Fruit fly (Drosophila melanogaster) whole organism, embryonic: ENCODE results near the gene CG8176.

Experiments
- ATbp ChIP-seq: fragments of 200-800 bp; sonication (Bioruptor generic); optimal IDR thresholded peaks from 2 replicates; lab custom pipeline; 2017; ENCODE audit warnings: missing biosample characterization, mild to moderate bottlenecking, missing genetic modification characterization, missing genetic modification reagents
- B-H1 ChIP-seq: fragments of 200-800 bp; sonication (Bioruptor generic); IDR thresholded peaks from 3 replicates; pipeline ENCODE4 v1.3.6; 2022; ENCODE audit warnings: missing biosample characterization, missing genetic modification characterization
- CG10654 ChIP-seq: fragments of 200-800 bp; sonication (Bioruptor generic); optimal IDR thresholded peaks from 2 replicates; lab custom pipeline; 2016; ENCODE audit warnings: missing biosample characterization, missing genetic modification characterization
- CG11247 ChIP-seq: fragments of 200-800 bp; sonication (Bioruptor generic); IDR thresholded peaks from 2 replicates; pipeline ENCODE4 v1.3.6; 2022; ENCODE audit warnings: missing biosample characterization, missing genetic modification characterization
- CG11456 ChIP-seq: fragments of 200-800 bp; sonication (Bioruptor generic); IDR thresholded peaks from 3 replicates; pipeline ENCODE4 v1.3.6; 2022; ENCODE audit warnings: missing biosample characterization, missing genetic modification characterization
- CG14050 ChIP-seq: fragments of 200-800 bp; sonication (Bioruptor generic); IDR thresholded peaks from 3 replicates; pipeline ENCODE4 v1.3.6; 2022; ENCODE audit warnings: missing biosample characterization, missing genetic modification characterization
- CG14860 ChIP-seq: fragments of 200-800 bp; sonication (Bioruptor generic); IDR thresholded peaks from 3 replicates; pipeline ENCODE4 v1.3.6; 2022; ENCODE audit warnings: missing biosample characterization, missing genetic modification characterization; ENCODE audit not compliant: partially characterized antibody
- CG15073 ChIP-seq: fragments of 200-800 bp; sonication (Bioruptor generic); optimal IDR thresholded peaks from 2 replicates; lab custom pipeline; 2016; ENCODE audit warnings: missing biosample characterization, missing genetic modification characterization
- CG16815 ChIP-seq: fragments of 200-800 bp; sonication (Bioruptor generic); optimal IDR thresholded peaks from 3 replicates; lab custom pipeline; 2017; ENCODE audit warnings: missing biosample characterization, mild to moderate bottlenecking, missing genetic modification characterization
- CG17328 ChIP-seq: fragments of 200-800 bp; sonication (Bioruptor generic); IDR thresholded peaks from 2 replicates; pipeline ENCODE4 v1.3.6; 2022; ENCODE audit warnings: missing biosample characterization, missing genetic modification characterization
- CG17829 ChIP-seq: fragments of 200-800 bp; optimal IDR thresholded peaks from 2 replicates; lab custom pipeline; 2019; ENCODE audit warnings: missing biosample characterization, mild to moderate bottlenecking, missing genetic modification characterization, moderate library complexity
- CG2875 ChIP-seq: fragments of 200-800 bp; sonication (Bioruptor generic); optimal IDR thresholded peaks from 2 replicates; lab custom pipeline; 2017; ENCODE audit warnings: missing biosample characterization, mild to moderate bottlenecking, missing genetic modification characterization, missing genetic modification reagents
- CG3065 ChIP-seq: fragments of 200-800 bp; sonication (Bioruptor generic); optimal IDR thresholded peaks from 2 replicates; lab custom pipeline; 2016; ENCODE audit warnings: missing biosample characterization, missing genetic modification characterization
- CG32772 ChIP-seq: fragments of 200-800 bp; sonication (Bioruptor generic); IDR thresholded peaks from 2 replicates; pipeline ENCODE4 v1.3.6; 2022; ENCODE audit warnings: missing biosample characterization, missing genetic modification characterization
- CG7745 ChIP-seq: fragments of 200-800 bp; sonication (Bioruptor generic); optimal IDR thresholded peaks from 2 replicates; lab custom pipeline; 2018; ENCODE audit warnings: missing biosample characterization, mild to moderate bottlenecking, missing genetic modification characterization, moderate library complexity
- CG8388 ChIP-seq: fragments of 200-800 bp; sonication (Bioruptor generic); optimal IDR thresholded peaks from 2 replicates; lab custom pipeline; 2019; ENCODE audit warnings: missing biosample characterization, mild to moderate bottlenecking, missing genetic modification characterization, moderate library complexity
- CG9609 ChIP-seq: fragments of 200-800 bp; sonication (Bioruptor generic); optimal IDR thresholded peaks from 3 replicates; lab custom pipeline; 2016; ENCODE audit warnings: missing biosample characterization, missing genetic modification characterization
- CG9727 ChIP-seq: fragments of 200-800 bp; sonication (Bioruptor generic); optimal IDR thresholded peaks from 3 replicates; lab custom pipeline; 2017; ENCODE audit warnings: missing biosample characterization, mild to moderate bottlenecking, missing genetic modification characterization
- ERR ChIP-seq: fragments of 200-800 bp; sonication (Bioruptor generic); optimal IDR thresholded peaks from 2 replicates; lab custom pipeline; 2016; ENCODE audit warnings: missing biosample characterization, missing genetic modification characterization
- Elba2 ChIP-seq: fragments of 200-800 bp; sonication (Bioruptor generic); optimal IDR thresholded peaks from 3 replicates; lab custom pipeline; 2016; ENCODE audit warnings: missing biosample characterization, missing genetic modification characterization
- Fer3 ChIP-seq: fragments of 200-800 bp; sonication (Bioruptor generic); optimal IDR thresholded peaks from 2 replicates; lab custom pipeline; 2018; ENCODE audit warnings: missing biosample characterization, mild to moderate bottlenecking, missing genetic modification characterization, moderate library complexity
- HHEX ChIP-seq: fragments of 200-800 bp; sonication (Bioruptor generic); optimal IDR thresholded peaks from 3 replicates; lab custom pipeline; 2017; ENCODE audit warnings: missing biosample characterization, mild to moderate bottlenecking, missing genetic modification characterization, missing genetic modification reagents
- Lhr ChIP-seq: fragments of 200-800 bp; sonication (Bioruptor generic); optimal IDR thresholded peaks from 3 replicates; lab custom pipeline; 2017; ENCODE audit warnings: mild to moderate bottlenecking, missing biosample characterization, missing genetic modification reagents, missing genetic modification characterization
- Nf-YC ChIP-seq: fragments of 200-800 bp; optimal IDR thresholded peaks from 3 replicates; lab custom pipeline; 2019; ENCODE audit warnings: missing biosample characterization, mild to moderate bottlenecking, missing genetic modification characterization, moderate library complexity
- Ptx1 ChIP-seq: fragments of 200-800 bp; sonication (Bioruptor generic); IDR thresholded peaks from 2 replicates; pipeline ENCODE4 v1.3.6; 2022; ENCODE audit warnings: missing biosample characterization, missing genetic modification characterization
- Scr ChIP-seq: fragments of 200-800 bp; sonication (Bioruptor generic); IDR thresholded peaks from 2 replicates; pipeline ENCODE4 v1.3.6; 2022; ENCODE audit warnings: missing biosample characterization, missing genetic modification characterization; ENCODE audit not compliant: partially characterized antibody
- Spps ChIP-seq: fragments of 200-800 bp; sonication (Bioruptor generic); optimal IDR thresholded peaks from 2 replicates; lab custom pipeline; 2018; ENCODE audit warnings: missing biosample characterization, mild to moderate bottlenecking, missing genetic modification characterization
- TFAM ChIP-seq: fragments of 200-800 bp; sonication (Bioruptor generic); optimal IDR thresholded peaks from 2 replicates; lab custom pipeline; 2017; ENCODE audit warnings: missing biosample characterization, missing genetic modification characterization, inconsistent platforms
- btn ChIP-seq: fragments of 200-800 bp; sonication (Bioruptor generic); optimal IDR thresholded peaks from 2 replicates; lab custom pipeline; 2016; ENCODE audit warnings: missing biosample characterization, missing genetic modification characterization
- croc ChIP-seq: fragments of 200-800 bp; sonication (Bioruptor generic); conservative IDR thresholded peaks from 3 replicates; pipeline ENCODE4 v1.3.6; 2022; ENCODE audit warnings: missing biosample characterization, missing genetic modification characterization
- crol ChIP-seq: fragments of 200-800 bp; sonication (Bioruptor generic); IDR thresholded peaks from 2 replicates; pipeline ENCODE4 v1.3.6; 2022; ENCODE audit warnings: missing biosample characterization, missing genetic modification characterization
- dimm ChIP-seq: fragments of 200-800 bp; sonication (Bioruptor generic); IDR thresholded peaks from 2 replicates; pipeline ENCODE4 v1.3.6; 2022; ENCODE audit warnings: missing biosample characterization, missing genetic modification characterization
- dm ChIP-seq: fragments of 200-800 bp; sonication (Bioruptor generic); optimal IDR thresholded peaks from 3 replicates; lab custom pipeline; 2016; ENCODE audit warnings: missing biosample characterization, missing genetic modification characterization
- en ChIP-seq: fragments of 200-800 bp; sonication (Bioruptor generic); optimal IDR thresholded peaks from 2 replicates; lab custom pipeline; 2016; ENCODE audit warnings: missing biosample characterization, missing genetic modification characterization
- exex ChIP-seq: fragments of 200-800 bp; sonication (Bioruptor generic); optimal IDR thresholded peaks from 4 replicates; lab custom pipeline; 2018; ENCODE audit warnings: missing biosample characterization, mild to moderate bottlenecking, missing genetic modification characterization, moderate library complexity
- fd96Cb ChIP-seq: fragments of 200-800 bp; sonication (Bioruptor generic); optimal IDR thresholded peaks from 2 replicates; lab custom pipeline; 2018; ENCODE audit warnings: missing biosample characterization, mild to moderate bottlenecking, missing genetic modification characterization, moderate library complexity
- grau ChIP-seq: fragments of 200-800 bp; optimal IDR thresholded peaks from 3 replicates; lab custom pipeline; 2019; ENCODE audit warnings: missing biosample characterization, mild to moderate bottlenecking, missing genetic modification characterization, moderate library complexity
- gsb-n ChIP-seq: fragments of 200-800 bp; sonication (Bioruptor generic); optimal IDR thresholded peaks from 3 replicates; lab custom pipeline; 2018; ENCODE audit warnings: missing biosample characterization, mild to moderate bottlenecking, missing genetic modification characterization
- h ChIP-seq: fragments of >200 bp; optimal IDR thresholded peaks from 2 replicates; lab custom pipeline; 2017
- jumu ChIP-seq: fragments of 200-800 bp; sonication (Bioruptor generic); optimal IDR thresholded peaks from 3 replicates; lab custom pipeline; 2016; ENCODE audit warnings: missing biosample characterization, missing genetic modification characterization
- lilli ChIP-seq: fragments of 200-800 bp; sonication (Bioruptor generic); optimal IDR thresholded peaks from 3 replicates; lab custom pipeline; 2016; ENCODE audit warnings: missing biosample characterization, missing genetic modification characterization
- mirr ChIP-seq: fragments of 200-800 bp; sonication (Bioruptor generic); optimal IDR thresholded peaks from 3 replicates; lab custom pipeline; 2018; ENCODE audit warnings: missing biosample characterization, mild to moderate bottlenecking, missing genetic modification characterization
- nau ChIP-seq: fragments of 200-800 bp; sonication (Bioruptor generic); optimal IDR thresholded peaks from 3 replicates; lab custom pipeline; 2017; ENCODE audit warnings: missing biosample characterization, mild to moderate bottlenecking, missing genetic modification characterization, missing genetic modification reagents
- nom ChIP-seq: fragments of 200-800 bp; sonication (Bioruptor generic); optimal IDR thresholded peaks from 2 replicates; lab custom pipeline; 2017; ENCODE audit warnings: missing biosample characterization, missing genetic modification characterization, mild to moderate bottlenecking, moderate library complexity, missing genetic modification reagents
- odd ChIP-seq: fragments of 200-800 bp; sonication (Bioruptor generic); optimal IDR thresholded peaks from 2 replicates; lab custom pipeline; 2017; ENCODE audit warnings: missing biosample characterization, mild to moderate bottlenecking, missing genetic modification characterization
- otp ChIP-seq: fragments of 200-800 bp; sonication (Bioruptor generic); IDR thresholded peaks from 3 replicates; pipeline ENCODE4, ENCODE4 v1.3.6; 2022; ENCODE audit warnings: missing biosample characterization, missing genetic modification characterization
- peb ChIP-seq: fragments of 200-800 bp; sonication (Bioruptor generic); IDR thresholded peaks from 2 replicates; pipeline ENCODE4 v1.3.6; 2022; ENCODE audit warnings: missing biosample characterization, missing genetic modification characterization
- pzg ChIP-seq: fragments of 200-800 bp; sonication (Bioruptor generic); optimal IDR thresholded peaks from 3 replicates; lab custom pipeline; 2018; ENCODE audit warnings: missing biosample characterization, mild to moderate bottlenecking, missing genetic modification characterization, moderate library complexity
- sc ChIP-seq, 3 experiments: fragments of >200 bp in 2 of 3; fragments of 200-800 bp in 1 of 3; sonication (Bioruptor generic) in 1 of 3; optimal IDR thresholded peaks; 2 replicates in 2 of 3; 3 replicates in 1 of 3; lab custom pipeline; 2017; ENCODE audit warnings: mild to moderate bottlenecking in 1 of 3, missing biosample characterization in 1 of 3, missing genetic modification characterization in 1 of 3, missing genetic modification reagents in 1 of 3
- unc-4 ChIP-seq: fragments of 200-800 bp; sonication (Bioruptor generic); IDR thresholded peaks from 2 replicates; pipeline ENCODE4 v1.3.6; 2022; ENCODE audit warnings: missing biosample characterization, missing genetic modification characterization; ENCODE audit not compliant: partially characterized antibody
- yki ChIP-seq: fragments of >200 bp; optimal IDR thresholded peaks from 3 replicates; lab custom pipeline; 2018

Gene CG8176

DNA sequence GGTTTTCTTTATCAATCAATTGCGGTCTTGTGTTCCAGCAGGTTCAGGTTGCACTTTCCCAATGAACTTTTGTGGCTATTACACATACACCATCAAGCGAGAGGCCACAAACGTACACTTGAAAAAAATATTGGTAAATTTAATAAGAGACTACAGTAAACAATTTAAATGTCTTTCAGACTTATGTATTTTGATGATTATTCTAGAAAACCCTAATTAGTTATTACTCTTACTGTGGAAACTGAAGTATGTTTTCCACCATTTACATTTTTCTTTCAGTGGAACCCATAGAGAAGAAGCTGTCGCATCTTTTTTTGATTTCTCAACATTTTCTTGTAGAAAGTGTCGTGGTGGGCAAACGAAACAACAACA lies 18.3 kb downstream of the CG8176 start (continued):
- TF ChIP-seq sc (optimal IDR thresholded peaks at IDR 0.05; lab: Kevin White, UChicago) (no peak), sc (GFP tag; optimal IDR thresholded peaks at IDR 0.05; lab: Kevin White, UChicago) (peak; percentile 92), nau (peak; percentile 82), CG3065 (peak; percentile 82), CG17829 (tag; lab: Kevin White, UChicago) (peak; percentile 95), pzg (GFP tag; lab: Kevin White, UChicago) (no peak), CG11456 (GFP tag; lab: Robert Waterston, UW) (peak; percentile 88; the same call in 2 of the 3 replicates), CG11247 (GFP tag; lab: Robert Waterston, UW) (peak; percentile 81), otp (GFP tag; lab: Robert Waterston, UW) (peak; percentile 89), Elba2 (GFP tag; lab: Kevin White, UChicago) (no peak), Scr (GFP tag; lab: Robert Waterston, UW) (no peak), HHEX (peak; percentile 87), Ptx1 (peak; percentile 92), grau (tag; lab: Kevin White, UChicago) (peak; percentile 91), Nf-YC (tag; lab: Kevin White, UChicago) (peak; percentile 59), nom (GFP tag; lab: Kevin White, UChicago) (no peak), en (GFP tag; lab: Kevin White, UChicago) (peak; percentile 79), B-H1 (peak; percentile 86), crol (GFP tag; lab: Robert Waterston, UW) (peak; percentile 42; the same call in 1 of the 2 replicates), gsb-n (tag; lab: Kevin White, UChicago) (peak; percentile 97), TFAM (GFP tag; lab: Kevin White, UChicago) (peak; percentile 65), btn (GFP tag; lab: Kevin White, UChicago) (peak; percentile 87), h (lab: Kevin White, UChicago) (no peak), dimm (GFP tag; lab: Robert Waterston, UW) (peak; percentile 82), CG8388 (GFP tag; lab: Kevin White, UChicago) (peak; percentile 96), lilli (peak; percentile 88), CG7745 (tag; lab: Kevin White, UChicago) (no peak), CG2875 (GFP tag; lab: Kevin White, UChicago) (peak; percentile 93), CG15073 (peak; percentile 76), CG9727 (GFP tag; lab: Kevin White, UChicago) (peak; percentile 85), Spps (tag; lab: Kevin White, UChicago) (peak; percentile 88), CG14050 (GFP tag; lab: Robert Waterston, UW) (peak; percentile 84), ATbp (GFP tag; lab: Kevin White, UChicago) (peak; percentile 96), ERR (peak; percentile 56), peb (peak; percentile 82), CG17328 (peak; percentile 95), CG32772 (peak; percentile 93), yki (lab: Kevin White, UChicago) (no peak), fd96Cb (tag; lab: Kevin White, UChicago) (peak; percentile 96), CG16815 (GFP tag; lab: Kevin White, UChicago) (peak; percentile 74), exex (tag; lab: Kevin White, UChicago) (no peak), dm (GFP tag; lab: Kevin White, UChicago) (peak; percentile 88), mirr (no peak), CG10654 (peak; percentile 91), Lhr (GFP tag; lab: Kevin White, UChicago) (peak; percentile 89), odd (GFP tag; lab: Kevin White, UChicago) (peak; percentile 86), jumu (GFP tag; lab: Kevin White, UChicago) (peak; percentile 81), CG14860 (no peak), croc (GFP tag; lab: Robert Waterston, UW) (peak; percentile 91), Fer3 (peak; percentile 94), unc-4 (GFP tag; lab: Robert Waterston, UW) (no peak), CG9609 (peak; percentile 90)
